Fruit fly (Drosophila melanogaster) whole organism, wandering third instar larva: ENCODE measurements around the gene Psf2.

ENCODE experiments used
- Abd-B ChIP-seq: fragments of >200 bp; optimal IDR thresholded peaks from 2 replicates; lab custom pipeline; 2017; ENCODE audit warnings: missing biosample characterization, missing genetic modification characterization
- CG32264 ChIP-seq: fragments of 200-800 bp; sonication (Bioruptor generic); optimal IDR thresholded peaks from 2 replicates; lab custom pipeline; 2016; ENCODE audit warnings: missing biosample characterization, missing genetic modification characterization
- CG9705 ChIP-seq: fragments of 200-800 bp; sonication (Bioruptor generic); optimal IDR thresholded peaks from 2 replicates; lab custom pipeline; 2018; ENCODE audit warnings: missing biosample characterization, mild to moderate bottlenecking, missing genetic modification characterization
- CrebA ChIP-seq: fragments of 200-800 bp; sonication (Bioruptor generic); optimal IDR thresholded peaks from 2 replicates; lab custom pipeline; 2016; ENCODE audit warnings: missing biosample characterization, mild to moderate bottlenecking, missing genetic modification characterization, borderline replicate concordance
- Dfd ChIP-seq: fragments of >200 bp; optimal IDR thresholded peaks from 2 replicates; lab custom pipeline; 2017; ENCODE audit warnings: missing biosample characterization, missing genetic modification characterization
- Dif ChIP-seq: fragments of 200-275, 200-300 bp; sonication (Bioruptor generic); optimal IDR thresholded peaks from 2 replicates; lab custom pipeline; 2018; ENCODE audit warnings: missing biosample characterization, missing genetic modification characterization; ENCODE audit not compliant: partially characterized antibody
- HLH106 ChIP-seq: fragments of 200-800 bp; optimal IDR thresholded peaks from 3 replicates; lab custom pipeline; 2019; ENCODE audit warnings: missing biosample characterization, mild to moderate bottlenecking, missing genetic modification characterization, moderate library complexity
- Hr78 ChIP-seq: fragments of >200 bp; optimal IDR thresholded peaks from 2 replicates; lab custom pipeline; 2017; ENCODE audit warnings: missing biosample characterization, missing genetic modification characterization
- Hr83 ChIP-seq: fragments of 200-300 bp; sonication (Bioruptor generic); optimal IDR thresholded peaks from 2 replicates; lab custom pipeline; 2016; ENCODE audit warnings: missing biosample characterization, mild to moderate bottlenecking, missing genetic modification characterization, moderate library complexity; ENCODE audit not compliant: poor library complexity, severe bottlenecking
- Jra ChIP-seq: sonication (Bioruptor generic); optimal IDR thresholded peaks from 2 replicates; lab custom pipeline; 2016; ENCODE audit warnings: missing biosample characterization, missing genetic modification characterization
- Mio ChIP-seq: sonication (Bioruptor generic); optimal IDR thresholded peaks from 2 replicates; lab custom pipeline; 2016; ENCODE audit warnings: missing biosample characterization, missing genetic modification characterization
- Myc ChIP-seq: fragments of >200 bp; optimal IDR thresholded peaks from 2 replicates; lab custom pipeline; 2017
- N ChIP-seq: fragments of >200 bp; optimal IDR thresholded peaks from 2 replicates; lab custom pipeline; 2018; ENCODE audit warnings: missing biosample characterization, missing external identifiers, missing genetic modification characterization
- OdsH ChIP-seq: fragments of 200-800 bp; sonication (Bioruptor generic); optimal IDR thresholded peaks from 2 replicates; lab custom pipeline; 2016; ENCODE audit warnings: missing biosample characterization, mild to moderate bottlenecking, missing genetic modification characterization
- Rel ChIP-seq, 2 experiments: fragments of 200-800 bp; sonication (Bioruptor generic) in 1 of 2; optimal IDR thresholded peaks; 2 replicates in 1 of 2; 3 replicates in 1 of 2; lab custom pipeline; 2016 to 2019; ENCODE audit warnings: mild to moderate bottlenecking in 2 of 2, missing biosample characterization in 2 of 2, missing genetic modification characterization in 2 of 2, moderate library complexity in 1 of 2
- Sp1 ChIP-seq: fragments of 200-800 bp; sonication (Bioruptor generic); optimal IDR thresholded peaks from 3 replicates; lab custom pipeline; 2019; ENCODE audit warnings: missing biosample characterization, mild to moderate bottlenecking, missing genetic modification characterization, moderate library complexity
- Vsx2 ChIP-seq: fragments of 200-300, 225-300 bp; sonication (Bioruptor generic); optimal IDR thresholded peaks from 2 replicates; lab custom pipeline; 2018; ENCODE audit warnings: missing biosample characterization, missing genetic modification characterization; ENCODE audit not compliant: partially characterized antibody
- br ChIP-seq: fragments of 200-800 bp; sonication (Bioruptor generic); optimal IDR thresholded peaks from 2 replicates; lab custom pipeline; 2016; ENCODE audit warnings: missing biosample characterization, missing genetic modification characterization
- brk ChIP-seq: fragments of 200-800 bp; sonication (Bioruptor generic); optimal IDR thresholded peaks from 2 replicates; lab custom pipeline; 2016; ENCODE audit warnings: missing biosample characterization, mild to moderate bottlenecking, missing genetic modification characterization
- dl ChIP-seq, 2 experiments: fragments of 175-275, 200-275 bp in 1 of 2; fragments of 200-275 bp in 1 of 2; sonication (Bioruptor generic); optimal IDR thresholded peaks; lab custom pipeline; 2018; ENCODE audit warnings: mild to moderate bottlenecking in 2 of 2, missing biosample characterization in 2 of 2, missing genetic modification characterization in 2 of 2, moderate library complexity in 2 of 2; ENCODE audit not compliant: partially characterized antibody in 2 of 2, insufficient read depth in 1 of 2
- dmrt93B ChIP-seq: fragments of 200-800 bp; sonication (Bioruptor generic); optimal IDR thresholded peaks from 2 replicates; lab custom pipeline; 2018; ENCODE audit warnings: missing biosample characterization, mild to moderate bottlenecking, missing genetic modification characterization
- dsf ChIP-seq: sonication (Bioruptor generic); optimal IDR thresholded peaks from 2 replicates; lab custom pipeline; 2016; ENCODE audit warnings: missing biosample characterization, missing genetic modification characterization, borderline replicate concordance
- ey ChIP-seq: fragments of 200-800 bp; sonication (Bioruptor generic); optimal IDR thresholded peaks from 2 replicates; lab custom pipeline; 2016; ENCODE audit warnings: missing biosample characterization, missing genetic modification characterization
- foxo ChIP-seq, 2 experiments: fragments of 200-800 bp; sonication (Bioruptor generic); optimal IDR thresholded peaks; 2 replicates in 1 of 2; 3 replicates in 1 of 2; lab custom pipeline; 2016 to 2017; ENCODE audit warnings: missing biosample characterization in 2 of 2, missing genetic modification characterization in 2 of 2
- fru ChIP-seq: fragments of 200-800 bp; sonication (Bioruptor generic); optimal IDR thresholded peaks from 3 replicates; lab custom pipeline; 2016; ENCODE audit warnings: missing biosample characterization, mild to moderate bottlenecking, missing genetic modification characterization
- h ChIP-seq: fragments of 200-800 bp; sonication (Bioruptor generic); optimal IDR thresholded peaks from 3 replicates; lab custom pipeline; 2016; ENCODE audit warnings: missing biosample characterization, mild to moderate bottlenecking, missing genetic modification characterization
- jim ChIP-seq: fragments of 175-275, 200-325 bp; sonication (Bioruptor generic); optimal IDR thresholded peaks from 2 replicates; lab custom pipeline; 2016; ENCODE audit warnings: missing biosample characterization, mild to moderate bottlenecking, missing genetic modification characterization
- lola ChIP-seq: fragments of >200 bp; optimal IDR thresholded peaks from 2 replicates; lab custom pipeline; 2017; ENCODE audit warnings: missing biosample characterization, missing genetic modification characterization
- pan ChIP-seq: fragments of >200 bp; optimal IDR thresholded peaks from 2 replicates; lab custom pipeline; 2017
- psq ChIP-seq: fragments of 200-800 bp; sonication (Bioruptor generic); optimal IDR thresholded peaks from 3 replicates; lab custom pipeline; 2017; ENCODE audit warnings: missing biosample characterization, mild to moderate bottlenecking, missing genetic modification characterization, moderate library complexity
- rgr ChIP-seq: fragments of 200-800 bp; sonication (Bioruptor generic); optimal IDR thresholded peaks from 3 replicates; lab custom pipeline; 2016; ENCODE audit warnings: missing biosample characterization, mild to moderate bottlenecking, missing genetic modification characterization
- sage ChIP-seq: fragments of 200-800 bp; sonication (Bioruptor generic); optimal IDR thresholded peaks from 2 replicates; lab custom pipeline; 2016; ENCODE audit warnings: missing biosample characterization, mild to moderate bottlenecking, missing genetic modification characterization
- sv ChIP-seq: fragments of 200-800 bp; sonication (Bioruptor generic); optimal IDR thresholded peaks from 3 replicates; lab custom pipeline; 2016; ENCODE audit warnings: missing biosample characterization, missing genetic modification characterization
- tai ChIP-seq: sonication (Bioruptor generic); optimal IDR thresholded peaks from 2 replicates; lab custom pipeline; 2016; ENCODE audit warnings: missing biosample characterization, missing genetic modification characterization
- usp ChIP-seq: fragments of >200 bp; optimal IDR thresholded peaks from 2 replicates; lab custom pipeline; 2017; ENCODE audit warnings: missing biosample characterization, missing genetic modification characterization
- woc ChIP-seq: sonication (Bioruptor generic); optimal IDR thresholded peaks from 2 replicates; lab custom pipeline; 2016; ENCODE audit warnings: missing biosample characterization, mild to moderate bottlenecking, missing genetic modification characterization

Gene Psf2

DNA sequence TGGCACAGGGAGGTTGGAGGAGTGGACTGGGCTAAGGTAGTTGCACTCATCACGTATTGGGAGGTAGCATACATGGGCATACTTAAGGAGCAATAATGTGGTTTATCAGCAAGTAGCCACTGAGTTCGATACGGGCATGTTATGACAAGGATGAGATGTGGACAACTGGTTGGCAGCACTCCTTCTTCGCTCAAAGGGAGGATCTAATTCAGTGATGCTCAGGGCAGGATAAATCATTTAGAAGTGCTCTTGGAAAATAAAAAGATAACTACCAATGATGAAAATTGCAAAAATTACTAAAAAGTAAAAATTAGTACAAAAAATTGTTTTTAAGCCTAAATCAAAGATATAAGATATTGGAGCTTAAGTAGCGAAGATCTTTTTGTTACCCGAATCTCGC lies 26.3 kb downstream of the Psf2 start:
- TF ChIP-seq dmrt93B (no peak), ey (GFP tag; lab: Kevin White, UChicago) (peak; percentile 5)
- TF ChIP-seq, all 38 proteins: peak for 1

DNA sequence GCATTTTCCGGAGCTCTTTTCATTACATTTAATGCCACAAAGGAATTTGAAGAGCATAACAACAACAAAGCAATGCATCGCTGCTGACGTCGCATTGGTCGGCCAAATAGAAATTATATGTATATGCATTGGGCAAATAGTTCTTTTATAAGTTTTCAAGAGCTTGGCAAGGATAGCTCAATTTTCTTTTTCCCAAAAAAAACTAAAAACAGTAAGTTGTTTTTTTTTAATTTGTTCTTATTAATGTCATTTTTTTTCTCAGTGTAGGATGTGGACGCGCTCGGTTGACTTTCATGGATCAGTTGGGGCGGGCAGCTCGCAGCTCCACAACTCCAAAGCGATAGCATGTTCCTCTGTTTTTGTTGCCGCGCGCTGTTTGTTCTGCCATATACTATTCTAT lies 28.0 kb downstream of the Psf2 start:
- TF ChIP-seq h (GFP tag; lab: Kevin White, UChicago) (no peak), ey (GFP tag; lab: Kevin White, UChicago) (no peak), N (no peak), dl (GFP tag; optimal IDR thresholded peaks at IDR 0.05; lab: Kevin White, UChicago; ENCODE audit: insufficient read depth in 1 of 2, partially characterized antibody in 2 of 2) (no peak), pan (lab: Kevin White, UChicago) (no peak), Abd-B (no peak), Myc (lab: Kevin White, UChicago) (no peak), dsf (GFP tag; lab: Kevin White, UChicago) (no peak), lola (GFP tag; lab: Kevin White, UChicago) (no peak), OdsH (GFP tag; lab: Kevin White, UChicago) (no peak), brk (no peak), Dif (no peak), Mio (GFP tag; lab: Kevin White, UChicago) (no peak), HLH106 (tag; lab: Kevin White, UChicago) (no peak)

DNA sequence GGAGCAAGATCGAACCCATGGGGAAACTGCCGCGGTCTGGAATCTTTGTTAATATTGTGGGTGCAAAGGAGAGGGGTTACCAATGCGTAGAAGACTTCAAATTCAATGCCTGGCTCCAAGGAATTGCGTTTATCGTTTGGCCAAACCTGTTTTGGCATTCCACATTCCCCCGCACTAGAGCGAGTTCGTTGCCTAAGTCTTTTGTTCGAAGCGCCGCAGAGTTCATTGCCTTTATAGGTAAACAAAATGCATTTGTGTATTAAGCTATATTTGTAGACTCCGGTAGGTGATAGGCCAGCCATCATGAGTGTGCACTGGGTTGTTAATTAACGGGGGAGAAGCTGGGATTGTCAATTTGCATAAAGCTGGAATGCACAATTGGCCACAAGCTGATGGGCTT lies 32.1 kb downstream of the Psf2 start:
- TF ChIP-seq sage (GFP tag; lab: Kevin White, UChicago) (no peak), br (GFP tag; lab: Kevin White, UChicago) (no peak), Abd-B (no peak), psq (no peak), tai (GFP tag; lab: Kevin White, UChicago) (no peak), CG9705 (GFP tag; lab: Kevin White, UChicago) (no peak), foxo (GFP tag; optimal IDR thresholded peaks at IDR 0.05; lab: Kevin White, UChicago) (no peak), lola (GFP tag; lab: Kevin White, UChicago) (no peak), jim (GFP tag; lab: Kevin White, UChicago) (no peak), CrebA (GFP tag; lab: Kevin White, UChicago) (no peak), brk (no peak), fru (GFP tag; lab: Kevin White, UChicago) (no peak), Dif (no peak), Hr78 (GFP tag; lab: Kevin White, UChicago) (no peak), Dfd (GFP tag; lab: Kevin White, UChicago) (no peak), N (no peak), rgr (no peak)

DNA sequence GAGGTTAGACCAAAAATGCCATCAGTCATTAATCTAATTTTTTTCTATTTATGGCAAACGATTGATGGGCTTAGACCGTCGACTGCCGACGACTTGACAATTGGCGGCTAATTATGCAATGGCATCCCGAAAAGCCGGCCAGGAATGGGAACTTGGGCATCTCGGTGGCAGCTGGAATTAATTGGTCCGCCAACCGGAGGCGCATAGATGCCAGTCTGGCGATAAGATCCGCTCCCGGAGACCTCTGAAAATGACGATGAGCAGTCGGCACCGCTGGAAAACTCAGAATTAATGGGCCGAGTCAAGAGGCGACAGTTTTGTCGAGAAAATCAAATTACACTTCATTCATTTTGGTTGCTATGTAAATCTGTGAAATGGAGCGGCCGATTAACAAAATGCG lies 34.5 kb downstream of the Psf2 start, which contains the start of gene CG15429:
TSS of gene CG15429 (plus strand) at position 301 of the 400 bp plus-strand sequence.
- TF ChIP-seq CG9705 (GFP tag; lab: Kevin White, UChicago) (no peak), h (GFP tag; lab: Kevin White, UChicago) (no peak), Sp1 (no peak), CG32264 (GFP tag; lab: Kevin White, UChicago) (no peak), HLH106 (tag; lab: Kevin White, UChicago) (no peak), Dif (no peak), ey (GFP tag; lab: Kevin White, UChicago) (no peak), fru (GFP tag; lab: Kevin White, UChicago) (no peak)

DNA sequence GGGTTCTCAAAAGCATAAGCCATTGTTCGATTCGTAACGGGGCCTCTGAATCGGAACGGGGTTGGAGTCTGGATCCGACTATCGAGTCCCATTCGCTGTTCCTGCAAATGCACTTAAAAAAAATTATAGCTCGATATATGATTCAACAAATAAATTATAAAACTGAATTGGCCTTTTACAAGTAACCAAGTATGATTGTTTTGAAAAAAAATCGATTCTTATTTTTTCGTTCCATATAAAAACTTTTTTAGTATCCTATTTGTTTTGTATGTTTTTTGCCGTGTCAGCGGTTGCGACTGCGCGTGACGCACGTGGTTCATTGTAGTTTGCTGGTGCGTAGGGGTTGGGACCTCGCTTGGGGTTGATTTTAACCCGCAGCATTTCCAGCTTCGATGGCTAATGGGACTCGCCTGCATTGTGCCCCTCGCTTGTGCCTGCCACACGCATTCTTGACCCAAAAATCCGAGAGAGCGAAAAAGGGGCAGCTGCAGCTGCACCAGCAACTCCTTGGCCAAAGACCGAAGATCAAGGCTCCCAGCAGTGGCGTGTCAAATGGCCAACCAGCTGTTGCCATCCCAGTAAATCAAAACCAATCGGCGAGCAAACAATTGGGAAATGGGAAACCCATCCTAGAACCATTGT lies 36.4 kb downstream of the Psf2 start:
- TF ChIP-seq HLH106 (tag; lab: Kevin White, UChicago) = peak; percentile 51
- TF ChIP-seq dmrt93B = no peak
- TF ChIP-seq br (GFP tag; lab: Kevin White, UChicago) = peak; percentile 38
- TF ChIP-seq Myc (lab: Kevin White, UChicago) = no peak
- no peak for TF ChIP-seq brk
- TF ChIP-seq Jra (GFP tag; lab: Kevin White, UChicago) = peak; percentile 13
- TF ChIP-seq lola (GFP tag; lab: Kevin White, UChicago) = no peak
- peak; percentile 32 for TF ChIP-seq Sp1
- peak; percentile 25 for TF ChIP-seq woc (GFP tag; lab: Kevin White, UChicago)
- TF ChIP-seq jim (GFP tag; lab: Kevin White, UChicago) = no peak
- TF ChIP-seq Dfd (GFP tag; lab: Kevin White, UChicago) = no peak
- TF ChIP-seq dsf (GFP tag; lab: Kevin White, UChicago) = no peak
- peak; percentile 50 for TF ChIP-seq sv (GFP tag; lab: Kevin White, UChicago)
- TF ChIP-seq N = no peak
- TF ChIP-seq CG9705 (GFP tag; lab: Kevin White, UChicago) = no peak
- TF ChIP-seq pan (lab: Kevin White, UChicago) = no peak
- no peak for TF ChIP-seq usp (GFP tag; lab: Kevin White, UChicago)
- TF ChIP-seq Hr78 (GFP tag; lab: Kevin White, UChicago) = no peak
- TF ChIP-seq fru (GFP tag; lab: Kevin White, UChicago) = peak; percentile 59
- TF ChIP-seq Dif = no peak
- no peak for TF ChIP-seq Mio (GFP tag; lab: Kevin White, UChicago)
- peak; percentile 55 for TF ChIP-seq ey (GFP tag; lab: Kevin White, UChicago)
- peak in 1 of 2 experiments; percentile 61 for TF ChIP-seq foxo (GFP tag; optimal IDR thresholded peaks at IDR 0.05; lab: Kevin White, UChicago)
- no peak for TF ChIP-seq CG32264 (GFP tag; lab: Kevin White, UChicago)
- no peak for TF ChIP-seq CrebA (GFP tag; lab: Kevin White, UChicago)
- TF ChIP-seq Hr83 (GFP tag; lab: Kevin White, UChicago) = no peak
- peak; percentile 8 for TF ChIP-seq psq
- TF ChIP-seq sage (GFP tag; lab: Kevin White, UChicago) = no peak
- TF ChIP-seq Vsx2 (GFP tag; lab: Kevin White, UChicago) = no peak
- peak; percentile 45 for TF ChIP-seq rgr
- TF ChIP-seq Rel (GFP tag; optimal IDR thresholded peaks at IDR 0.05; lab: Kevin White, UChicago) = no peak
- TF ChIP-seq Rel (tag; optimal IDR thresholded peaks at IDR 0.05; lab: Kevin White, UChicago) = no peak
